Worm (Caenorhabditis elegans): ENCODE results near the gene F44E5.2.

DNA sequence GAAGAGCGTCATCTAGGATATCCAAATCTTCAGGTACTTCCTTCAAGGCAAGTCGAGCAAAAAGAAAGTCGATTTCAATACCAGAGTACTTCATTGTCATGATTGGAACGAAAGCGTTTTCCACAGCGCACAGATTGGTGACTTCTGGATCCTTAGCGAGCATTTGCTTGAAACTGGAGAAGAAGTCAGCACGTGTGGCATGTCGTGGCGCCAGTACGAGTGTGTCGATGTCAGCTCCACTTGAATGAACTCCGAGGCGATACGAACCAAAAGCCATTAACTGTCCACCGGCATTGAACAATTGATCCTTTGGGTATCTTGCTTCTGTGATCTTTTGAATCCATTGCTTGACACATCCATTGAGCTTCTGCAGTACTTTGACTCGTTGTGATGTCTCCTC is 49.4 kb downstream of the F44E5.2 start:
- TF ChIP-seq him-1 (tag; optimal IDR thresholded peaks at IDR 0.05) (no peak), W03F9.2 (tag; optimal IDR thresholded peaks at IDR 0.05) (no peak), dao-5 (tag; optimal IDR thresholded peaks at IDR 0.05) (no peak)
